Worm (Caenorhabditis elegans) whole organism, late embryonic: Measurements from ENCODE around the gene C46C2.6.

Experiments used
- C08G9.2 ChIP-seq: sonication (generic microtip); optimal IDR thresholded peaks from 2 replicates; lab custom pipeline; 2016; ENCODE audit warnings: mild to moderate bottlenecking, missing genetic modification characterization, moderate library complexity, missing compliant biosample characterization
- C38D4.7 ChIP-seq: fragments of 200-800 bp; sonication (Bioruptor generic); optimal IDR thresholded peaks from 2 replicates; lab custom pipeline; 2018; ENCODE audit warnings: mild to moderate bottlenecking, missing genetic modification characterization, moderate library complexity, missing compliant biosample characterization
- F13H6.1 ChIP-seq: sonication (generic microtip); optimal IDR thresholded peaks from 2 replicates; lab custom pipeline; 2016; ENCODE audit warnings: missing genetic modification characterization, missing compliant biosample characterization
- T23F11.4 ChIP-seq: fragments of 200-800 bp; sonication (Bioruptor generic); optimal IDR thresholded peaks from 2 replicates; lab custom pipeline; 2018; ENCODE audit warnings: mild to moderate bottlenecking, missing genetic modification characterization, missing compliant biosample characterization
- ahr-1 ChIP-seq: sonication (generic microtip); optimal IDR thresholded peaks from 2 replicates; lab custom pipeline; 2016; ENCODE audit warnings: missing genetic modification characterization, missing compliant biosample characterization
- ama-1 ChIP-seq: fragments of 150-350 bp; optimal IDR thresholded peaks from 2 replicates; lab custom pipeline; 2014
- ceh-19 ChIP-seq: fragments of 200-800 bp; sonication (Bioruptor generic); optimal IDR thresholded peaks from 2 replicates; lab custom pipeline; 2018; ENCODE audit warnings: mild to moderate bottlenecking, missing genetic modification characterization, missing compliant biosample characterization
- ceh-2 ChIP-seq: sonication (generic microtip); optimal IDR thresholded peaks from 2 replicates; lab custom pipeline; 2016; ENCODE audit warnings: missing genotype, missing genetic modification characterization, missing compliant biosample characterization
- ceh-22 ChIP-seq: sonication (generic microtip); optimal IDR thresholded peaks from 2 replicates; lab custom pipeline; 2017; ENCODE audit warnings: missing biosample characterization, missing genetic modification characterization
- ceh-30 ChIP-seq: fragments of 150-350 bp; optimal IDR thresholded peaks from 2 replicates; lab custom pipeline; 2014; ENCODE audit warnings: missing biosample characterization, missing genetic modification characterization
- ceh-34 ChIP-seq: sonication (generic microtip); optimal IDR thresholded peaks from 2 replicates; lab custom pipeline; 2016; ENCODE audit warnings: mild to moderate bottlenecking, missing genetic modification characterization, missing compliant biosample characterization
- ceh-45 ChIP-seq: fragments of 200-800 bp; sonication (Bioruptor generic); IDR thresholded peaks from 2 replicates; pipeline ENCODE4 v1.3.6; 2022; ENCODE audit warnings: missing genetic modification reagents, missing genetic modification characterization, missing compliant biosample characterization
- ceh-48 ChIP-seq: sonication (generic microtip); optimal IDR thresholded peaks from 2 replicates; lab custom pipeline; 2016; ENCODE audit warnings: missing genetic modification characterization, inconsistent platforms, missing compliant biosample characterization
- che-1 ChIP-seq: sonication (generic microtip); optimal IDR thresholded peaks from 2 replicates; lab custom pipeline; 2016; ENCODE audit warnings: mild to moderate bottlenecking, missing genetic modification characterization, missing compliant biosample characterization
- elt-4 ChIP-seq: sonication (generic microtip); optimal IDR thresholded peaks from 2 replicates; lab custom pipeline; 2016; ENCODE audit warnings: missing genetic modification characterization, missing compliant biosample characterization
- eyg-1 ChIP-seq: sonication (generic microtip); optimal IDR thresholded peaks from 2 replicates; lab custom pipeline; 2016; ENCODE audit warnings: missing genotype, missing genetic modification characterization, missing compliant biosample characterization
- fkh-10 ChIP-seq: fragments of 150-350 bp; optimal IDR thresholded peaks from 2 replicates; lab custom pipeline; 2014; ENCODE audit warnings: missing biosample characterization, missing genetic modification reagents, missing genetic modification characterization
- fkh-6 ChIP-seq: sonication (generic microtip); optimal IDR thresholded peaks from 2 replicates; lab custom pipeline; 2016; ENCODE audit warnings: missing genetic modification characterization, missing compliant biosample characterization
- gmeb-2 ChIP-seq: sonication (generic microtip); optimal IDR thresholded peaks from 2 replicates; lab custom pipeline; 2016; ENCODE audit warnings: missing genetic modification characterization, inconsistent platforms, missing compliant biosample characterization
- hlh-30 ChIP-seq: sonication (generic microtip); optimal IDR thresholded peaks from 2 replicates; lab custom pipeline; 2017; ENCODE audit warnings: antibody characterized with exemption, missing genetic modification characterization, missing compliant biosample characterization; ENCODE audit not compliant: insufficient read depth
- hlh-6 ChIP-seq: sonication (generic microtip); optimal IDR thresholded peaks from 2 replicates; lab custom pipeline; 2016; ENCODE audit warnings: missing genotype, missing genetic modification characterization, missing compliant biosample characterization
- hlh-8 ChIP-seq: sonication (generic microtip); optimal IDR thresholded peaks from 2 replicates; lab custom pipeline; 2016; ENCODE audit warnings: missing genotype, missing genetic modification characterization, missing compliant biosample characterization
- lim-6 ChIP-seq: sonication (generic microtip); optimal IDR thresholded peaks from 2 replicates; lab custom pipeline; 2016; ENCODE audit warnings: missing genetic modification characterization, missing compliant biosample characterization
- lin-11 ChIP-seq: fragments of 200-800 bp; sonication (Bioruptor generic); optimal IDR thresholded peaks from 2 replicates; lab custom pipeline; 2018; ENCODE audit warnings: mild to moderate bottlenecking, missing genetic modification characterization, missing compliant biosample characterization
- mec-3 ChIP-seq: sonication (generic microtip); optimal IDR thresholded peaks from 2 replicates; lab custom pipeline; 2016; ENCODE audit warnings: borderline replicate concordance, missing genetic modification characterization, missing compliant biosample characterization
- nfya-1 ChIP-seq: sonication (generic microtip); optimal IDR thresholded peaks from 2 replicates; lab custom pipeline; 2017; ENCODE audit warnings: missing genetic modification characterization, mild to moderate bottlenecking, missing compliant biosample characterization, antibody characterized with exemption, moderate library complexity
- nhr-11 ChIP-seq: fragments of 150-350 bp; optimal IDR thresholded peaks from 2 replicates; lab custom pipeline; 2014; ENCODE audit warnings: missing biosample characterization, missing genetic modification characterization
- nhr-232 ChIP-seq: sonication (generic microtip); optimal IDR thresholded peaks from 2 replicates; lab custom pipeline; 2016; ENCODE audit warnings: missing genetic modification characterization, missing compliant biosample characterization
- odd-2 ChIP-seq: sonication (generic microtip); optimal IDR thresholded peaks from 2 replicates; lab custom pipeline; 2017; ENCODE audit warnings: antibody characterized with exemption, mild to moderate bottlenecking, missing genetic modification characterization, missing compliant biosample characterization
- pat-9 ChIP-seq: fragments of 200-800 bp; sonication (Bioruptor generic); optimal IDR thresholded peaks from 2 replicates; lab custom pipeline; 2018; ENCODE audit warnings: mild to moderate bottlenecking, missing genetic modification characterization, moderate library complexity, missing compliant biosample characterization
- pha-2 ChIP-seq: sonication (generic microtip); optimal IDR thresholded peaks from 2 replicates; lab custom pipeline; 2017; ENCODE audit warnings: mild to moderate bottlenecking, missing genetic modification characterization, missing compliant biosample characterization
- pros-1 ChIP-seq: fragments of 150-350 bp; optimal IDR thresholded peaks from 2 replicates; lab custom pipeline; 2014; ENCODE audit warnings: missing biosample characterization, missing genetic modification reagents, missing genetic modification characterization
- unc-42 ChIP-seq: sonication (generic microtip); optimal IDR thresholded peaks from 2 replicates; lab custom pipeline; 2016; ENCODE audit warnings: missing genotype, missing genetic modification characterization, missing compliant biosample characterization
- unc-86 ChIP-seq: sonication (generic microtip); optimal IDR thresholded peaks from 2 replicates; lab custom pipeline; 2016; ENCODE audit warnings: missing genetic modification characterization, missing compliant biosample characterization
- zip-5 ChIP-seq: sonication (generic microtip); optimal IDR thresholded peaks from 2 replicates; lab custom pipeline; 2016; ENCODE audit warnings: missing genetic modification characterization, missing compliant biosample characterization

C46C2.6 gene

ce11 chrIV:9258547-9258946 is 46.3 kb downstream of the C46C2.6 start:
- TF ChIP-seq ama-1 (lab: Kevin White, UChicago) = peak; percentile 25
- TF ChIP-seq pros-1 (tag; lab: Kevin White, UChicago) = no peak

- TF ChIP-seq fkh-10 (GFP tag; lab: Kevin White, UChicago) (no peak), ama-1 (lab: Kevin White, UChicago) (no peak), che-1 (tag; lab: Kevin White, UChicago) (no peak), ahr-1 (tag; lab: Kevin White, UChicago) (no peak), gmeb-2 (tag; lab: Kevin White, UChicago) (no peak), ceh-48 (tag; lab: Kevin White, UChicago) (no peak), lim-6 (no peak), nfya-1 (tag; lab: Kevin White, UChicago) (no peak), unc-86 (tag; lab: Kevin White, UChicago) (no peak), ceh-45 (GFP tag; lab: Robert Waterston, UW) (no peak), hlh-8 (tag; lab: Kevin White, UChicago) (no peak), odd-2 (tag; lab: Kevin White, UChicago) (no peak), mec-3 (tag; lab: Kevin White, UChicago) (no peak), F13H6.1 (tag; lab: Kevin White, UChicago) (no peak), C38D4.7 (GFP tag; lab: Kevin White, UChicago) (no peak), ceh-2 (tag; lab: Kevin White, UChicago) (no peak), fkh-6 (tag; lab: Kevin White, UChicago) (no peak)
- TF ChIP-seq, all 69 proteins: peak for 0
Observed at ce11 chrIV:9259687-9260086, 47.5 kb downstream of the C46C2.6 start, which contains the start of gene Y11D7A.10. Y11D7A.10 (minus strand) TSS chrIV:9259768.

ce11 chrIV:9260334-9260733 is 48.1 kb downstream of the C46C2.6 start:
- no peak for TF ChIP-seq pat-9
- TF ChIP-seq ceh-22 (tag; lab: Kevin White, UChicago) = no peak
- no peak for TF ChIP-seq lim-6
- TF ChIP-seq hlh-30 (tag; lab: Kevin White, UChicago) = no peak
- no peak for TF ChIP-seq zip-5 (tag; lab: Kevin White, UChicago)
- TF ChIP-seq T23F11.4 = no peak
- TF ChIP-seq C08G9.2 (tag; lab: Kevin White, UChicago) = no peak
- no peak for TF ChIP-seq unc-42 (tag; lab: Kevin White, UChicago)
- no peak for TF ChIP-seq ceh-34 (tag; lab: Kevin White, UChicago)
- no peak for TF ChIP-seq ceh-45 (GFP tag; lab: Robert Waterston, UW)
- no peak for TF ChIP-seq ceh-19 (GFP tag; lab: Kevin White, UChicago)
- TF ChIP-seq lin-11 (tag; lab: Kevin White, UChicago) = no peak

DNA sequence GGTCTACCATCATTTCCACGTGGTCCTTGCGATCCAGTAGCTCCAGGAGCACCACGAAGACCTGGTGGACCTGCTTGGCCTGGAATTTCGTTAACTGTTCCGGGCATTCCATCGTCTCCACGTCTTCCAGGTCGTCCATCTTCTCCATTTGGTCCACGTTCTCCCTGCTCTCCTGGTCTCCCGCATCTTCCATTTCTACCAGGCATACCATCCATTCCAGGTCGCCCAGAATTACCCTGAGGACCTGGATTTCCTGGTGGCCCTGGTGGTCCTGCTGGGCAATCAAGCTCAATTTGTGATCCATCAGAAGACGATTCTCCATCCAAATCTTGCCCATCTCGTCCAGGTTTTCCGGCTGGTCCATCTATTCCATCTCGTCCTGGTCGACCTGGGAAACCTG is 48.6 kb downstream of the C46C2.6 start:
- TF ChIP-seq elt-4 (tag; lab: Kevin White, UChicago) = peak; percentile 86
- no peak for TF ChIP-seq pha-2 (tag; lab: Kevin White, UChicago)
- TF ChIP-seq mec-3 (tag; lab: Kevin White, UChicago) = peak; percentile 27

DNA sequence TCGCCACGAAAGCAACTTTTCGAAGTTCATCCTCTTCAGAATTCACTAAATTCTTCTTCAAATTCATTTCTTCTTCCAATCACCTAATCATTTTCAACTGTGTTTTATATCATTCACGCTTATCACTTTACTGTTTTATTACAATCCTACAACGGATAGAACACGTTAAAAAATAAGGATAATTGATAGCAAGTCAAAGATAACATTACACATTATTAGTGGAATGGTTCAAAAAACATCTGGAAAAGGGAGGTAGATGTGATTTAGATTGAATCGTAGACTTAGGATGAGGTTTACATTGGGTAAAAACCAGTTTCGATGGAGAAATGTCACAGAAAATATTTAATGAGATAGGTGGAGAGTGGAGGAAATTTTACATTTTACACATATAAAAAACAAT is 49.5 kb downstream of the C46C2.6 start, which contains the start of gene col-120:
TSS of gene col-120 (minus strand) at position 101 of the 400 bp plus-strand sequence.
- TF ChIP-seq eyg-1 (tag; lab: Kevin White, UChicago) (no peak), mec-3 (tag; lab: Kevin White, UChicago) (no peak)

DNA sequence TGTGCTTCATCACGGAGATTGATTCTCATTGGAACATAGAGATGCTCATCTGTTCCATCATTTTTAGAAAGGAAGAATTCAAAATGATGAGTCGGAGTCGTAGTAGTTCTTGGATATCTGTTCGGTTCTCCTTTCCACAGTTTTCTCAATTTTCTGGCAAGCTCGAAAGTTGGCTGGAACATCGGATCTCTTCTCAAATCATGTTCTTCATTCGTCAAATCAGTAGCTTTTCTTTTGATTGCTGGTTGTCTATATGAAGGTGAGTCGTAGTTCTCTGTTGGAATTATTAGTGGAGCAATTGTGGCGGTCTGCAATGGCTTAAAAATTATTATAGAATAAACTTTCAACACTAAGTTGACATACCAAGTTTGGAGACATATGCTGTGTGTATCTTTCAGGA is 50.1 kb downstream of the C46C2.6 start:
- TF ChIP-seq eyg-1 (tag; lab: Kevin White, UChicago) = no peak
- no peak for TF ChIP-seq ceh-30 (tag; lab: Kevin White, UChicago)
- no peak for TF ChIP-seq hlh-6 (tag; lab: Kevin White, UChicago)
- TF ChIP-seq hlh-8 (tag; lab: Kevin White, UChicago) = no peak
- TF ChIP-seq odd-2 (tag; lab: Kevin White, UChicago) = no peak
- no peak for TF ChIP-seq ceh-48 (tag; lab: Kevin White, UChicago)
- no peak for TF ChIP-seq nhr-11 (tag; lab: Kevin White, UChicago)
- no peak for TF ChIP-seq nhr-232 (tag; lab: Kevin White, UChicago)
